Worm (Caenorhabditis elegans) whole organism, L2 larva: ENCODE results near the gene pmk-3.

ENCODE experiments used
- R02D3.7 ChIP-seq: fragments of 150-350 bp; optimal IDR thresholded peaks from 2 replicates; lab custom pipeline; 2014; ENCODE audit warnings: missing biosample characterization, missing genetic modification characterization
- mbf-1 ChIP-seq: sonication (generic microtip); optimal IDR thresholded peaks from 2 replicates; lab custom pipeline; 2017; ENCODE audit warnings: missing biosample characterization, missing genetic modification characterization
- skn-1 ChIP-seq: sonication (generic microtip); optimal IDR thresholded peaks from 2 replicates; lab custom pipeline; 2017; ENCODE audit warnings: missing biosample characterization, missing genetic modification characterization
- unc-62 ChIP-seq: fragments of 150-350 bp; optimal IDR thresholded peaks from 2 replicates; lab custom pipeline; 2014; ENCODE audit warnings: missing biosample characterization, missing genetic modification reagents, missing genetic modification characterization

DNA sequence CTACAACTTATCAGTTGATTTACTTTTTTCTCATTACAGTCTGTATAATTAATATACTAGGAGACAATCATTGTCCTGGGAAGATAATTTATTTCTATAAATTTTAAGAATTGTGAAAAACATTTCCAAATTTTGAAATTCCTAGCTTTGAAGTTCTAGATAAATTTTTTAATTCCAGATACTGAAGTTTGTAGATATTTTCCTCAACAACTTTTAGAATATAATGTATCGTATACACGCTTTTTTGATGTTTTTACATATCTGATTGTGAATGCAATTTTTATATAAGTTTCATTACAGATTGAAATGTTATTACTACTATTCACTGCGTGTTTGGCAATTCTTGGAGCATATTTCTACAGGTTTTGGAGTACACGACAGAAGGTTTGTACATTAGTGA is 13.1 kb downstream of the pmk-3 start, which contains the start of gene faah-2:
- TF ChIP-seq unc-62 (GFP tag; lab: Kevin White, UChicago) (no peak), skn-1 (no peak), R02D3.7 (tag; lab: Kevin White, UChicago) (no peak), mbf-1 (tag; lab: Kevin White, UChicago) (no peak)
